Worm (Caenorhabditis elegans) whole organism, midembryonic: ENCODE measurements around the gene trd-1.

Experiments used
- T22C8.4 ChIP-seq: fragments of 200-800 bp; sonication (Bioruptor generic); IDR thresholded peaks from 2 replicates; pipeline ENCODE4 v1.3.6; 2022; ENCODE audit warnings: missing genetic modification characterization, missing compliant biosample characterization
- cog-1 ChIP-seq: sonication (generic microtip); optimal IDR thresholded peaks from 2 replicates; lab custom pipeline; 2016; ENCODE audit warnings: missing genetic modification characterization, missing compliant biosample characterization
- flt-1 ChIP-seq: fragments of 200-800 bp; sonication (Bioruptor generic); IDR thresholded peaks from 2 replicates; pipeline ENCODE4 v1.3.6; 2022; ENCODE audit warnings: missing genetic modification characterization, missing compliant biosample characterization
- klf-2 ChIP-seq: fragments of 200-800 bp; sonication (Bioruptor generic); conservative IDR thresholded peaks from 2 replicates; pipeline ENCODE4 v1.3.6; 2022; ENCODE audit warnings: missing genetic modification reagents, missing genetic modification characterization, missing compliant biosample characterization
- med-1 ChIP-seq: sonication (generic microtip); optimal IDR thresholded peaks from 2 replicates; lab custom pipeline; 2017; ENCODE audit warnings: missing genetic modification characterization, mild to moderate bottlenecking, missing compliant biosample characterization, antibody characterized with exemption, missing genetic modification reagents; ENCODE audit not compliant: insufficient read depth
- ref-1 ChIP-seq: fragments of 200-800 bp; sonication (Bioruptor generic); conservative IDR thresholded peaks from 2 replicates; pipeline ENCODE4 v1.3.6; 2022; ENCODE audit warnings: missing genetic modification reagents, missing genetic modification characterization, missing compliant biosample characterization
- tab-1 ChIP-seq: fragments of 200-800 bp; sonication (Bioruptor generic); IDR thresholded peaks from 2 replicates; pipeline ENCODE4 v1.3.6; 2022; ENCODE audit warnings: missing genetic modification characterization, missing compliant biosample characterization
- ztf-23 ChIP-seq: fragments of 200-800 bp; sonication (Bioruptor generic); IDR thresholded peaks from 2 replicates; pipeline ENCODE4 v1.3.6; 2022; ENCODE audit warnings: missing genetic modification reagents, missing genetic modification characterization, missing compliant biosample characterization
- ztf-29 ChIP-seq: fragments of 200-800 bp; sonication (Bioruptor generic); IDR thresholded peaks from 2 replicates; pipeline ENCODE4 v1.3.6; 2022; ENCODE audit warnings: missing genetic modification reagents, missing genetic modification characterization, missing compliant biosample characterization

trd-1 gene

DNA sequence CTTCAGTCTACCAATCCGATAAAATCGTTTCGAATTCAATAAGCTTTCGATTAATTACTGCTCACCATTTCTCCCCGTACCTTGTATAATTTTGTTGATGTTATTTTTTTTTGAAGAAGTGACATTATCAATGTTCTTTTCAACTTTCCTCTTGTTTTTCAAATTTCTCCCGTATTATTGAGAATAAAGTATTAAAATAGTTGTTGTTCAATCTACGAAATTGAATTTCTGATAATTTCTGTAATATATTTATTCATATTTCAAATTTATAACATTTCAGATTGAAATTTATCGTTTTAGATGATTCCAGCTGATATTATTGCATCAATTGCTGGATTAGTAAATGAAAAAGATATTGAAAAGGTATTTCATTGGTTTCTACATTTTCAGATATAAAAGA lies at the start of gene trd-1:
trd-1 (plus strand) TSS at position 301 of the 400 bp plus-strand sequence.
- TF ChIP-seq cog-1 (tag; lab: Kevin White, UChicago), result no peak
- no peak for TF ChIP-seq ztf-29 (GFP tag; lab: Robert Waterston, UW)
- no peak for TF ChIP-seq ref-1 (GFP tag; lab: Robert Waterston, UW)
- no peak for TF ChIP-seq klf-2 (GFP tag; lab: Robert Waterston, UW)
- no peak for TF ChIP-seq T22C8.4 (GFP tag; lab: Robert Waterston, UW)
- no peak for TF ChIP-seq tab-1 (GFP tag; lab: Robert Waterston, UW)
- TF ChIP-seq ztf-23, result no peak
- no peak for TF ChIP-seq med-1
- TF ChIP-seq flt-1 (GFP tag; lab: Robert Waterston, UW), result no peak

- TF ChIP-seq ref-1 (GFP tag; lab: Robert Waterston, UW), result no peak
- TF ChIP-seq ztf-29 (GFP tag; lab: Robert Waterston, UW), result no peak
- no peak for TF ChIP-seq T22C8.4 (GFP tag; lab: Robert Waterston, UW)
- TF ChIP-seq klf-2 (GFP tag; lab: Robert Waterston, UW), result no peak
- no peak for TF ChIP-seq med-1
- no peak for TF ChIP-seq tab-1 (GFP tag; lab: Robert Waterston, UW)
- TF ChIP-seq cog-1 (tag; lab: Kevin White, UChicago), result no peak
- no peak for TF ChIP-seq ztf-23
- TF ChIP-seq flt-1 (GFP tag; lab: Robert Waterston, UW), result no peak
Observed at ce11 chrIII:7338009-7338408, 48.0 kb upstream of the trd-1 start.

DNA sequence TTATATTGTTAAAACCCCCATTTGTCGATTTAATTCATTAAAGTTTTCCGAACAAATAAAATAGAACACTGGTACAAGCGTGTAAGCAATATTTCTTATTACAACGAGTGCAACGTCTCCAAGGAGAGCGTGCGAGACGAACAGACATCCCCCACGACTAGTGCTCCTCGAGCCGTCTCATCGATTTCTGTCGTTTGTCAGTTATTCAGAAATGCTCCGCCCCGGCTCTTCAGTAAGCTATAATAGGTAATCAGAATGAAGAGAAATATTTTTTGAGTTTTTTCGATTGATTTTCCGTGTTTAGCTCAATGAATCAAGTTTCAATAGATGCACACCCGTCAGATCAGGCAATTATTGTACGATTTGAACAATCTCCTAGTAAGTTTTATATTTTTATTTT lies 47.3 kb upstream of the trd-1 start, which contains the start of gene kap-1:
kap-1 (plus strand) TSS at position 143 of the 400 bp plus-strand sequence.
- no peak for TF ChIP-seq flt-1 (GFP tag; lab: Robert Waterston, UW)
- TF ChIP-seq cog-1 (tag; lab: Kevin White, UChicago), result no peak
- no peak for TF ChIP-seq ztf-23
- no peak for TF ChIP-seq klf-2 (GFP tag; lab: Robert Waterston, UW)
- TF ChIP-seq ztf-29 (GFP tag; lab: Robert Waterston, UW), result no peak
- no peak for TF ChIP-seq med-1

- TF ChIP-seq klf-2 (GFP tag; lab: Robert Waterston, UW) (no peak), cog-1 (tag; lab: Kevin White, UChicago) (no peak), T22C8.4 (GFP tag; lab: Robert Waterston, UW) (no peak), ref-1 (GFP tag; lab: Robert Waterston, UW) (no peak), ztf-23 (no peak), med-1 (no peak), ztf-29 (GFP tag; lab: Robert Waterston, UW) (no peak), flt-1 (GFP tag; lab: Robert Waterston, UW) (no peak), tab-1 (GFP tag; lab: Robert Waterston, UW) (no peak)
Observed at ce11 chrIII:7339138-7339537, 46.9 kb upstream of the trd-1 start.

- TF ChIP-seq flt-1 (GFP tag; lab: Robert Waterston, UW) (no peak), ref-1 (GFP tag; lab: Robert Waterston, UW) (no peak)
Observed at ce11 chrIII:7343389-7343788, 42.6 kb upstream of the trd-1 start, which contains the start of gene F08F8.6. F08F8.6 (plus strand) TSS chrIII:7343689.

DNA sequence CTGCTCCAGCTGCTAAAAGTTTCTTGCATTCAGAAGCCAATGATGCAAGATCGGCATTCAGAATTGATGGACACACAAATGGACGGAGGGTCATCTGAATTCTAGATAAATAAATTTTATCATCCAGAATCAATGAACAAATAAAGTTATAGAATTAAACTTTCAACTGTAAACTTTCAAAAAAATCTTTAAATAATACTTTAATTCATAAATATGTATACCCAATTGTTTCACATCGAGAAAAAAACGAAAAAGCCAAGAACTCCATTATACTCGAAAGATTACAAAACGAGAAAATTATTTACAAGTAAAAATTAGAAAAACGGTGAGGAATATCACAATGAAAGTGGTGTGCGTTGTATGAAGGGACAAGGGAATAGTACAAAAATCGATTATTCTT lies 39.0 kb upstream of the trd-1 start, which contains the start of gene F08F8.7:
F08F8.7 (minus strand) TSS at position 101 of the 400 bp plus-strand sequence.
- TF ChIP-seq flt-1 (GFP tag; lab: Robert Waterston, UW) (no peak), tab-1 (GFP tag; lab: Robert Waterston, UW) (no peak), ztf-29 (GFP tag; lab: Robert Waterston, UW) (no peak), ref-1 (GFP tag; lab: Robert Waterston, UW) (no peak), cog-1 (tag; lab: Kevin White, UChicago) (no peak), med-1 (no peak), klf-2 (GFP tag; lab: Robert Waterston, UW) (no peak), T22C8.4 (GFP tag; lab: Robert Waterston, UW) (no peak), ztf-23 (no peak)

- no peak for TF ChIP-seq cog-1 (tag; lab: Kevin White, UChicago)
- no peak for TF ChIP-seq med-1
- TF ChIP-seq klf-2 (GFP tag; lab: Robert Waterston, UW), result no peak
- no peak for TF ChIP-seq flt-1 (GFP tag; lab: Robert Waterston, UW)
- TF ChIP-seq ztf-29 (GFP tag; lab: Robert Waterston, UW), result no peak
- no peak for TF ChIP-seq ref-1 (GFP tag; lab: Robert Waterston, UW)
- TF ChIP-seq T22C8.4 (GFP tag; lab: Robert Waterston, UW), result no peak
- no peak for TF ChIP-seq ztf-23
- TF ChIP-seq tab-1 (GFP tag; lab: Robert Waterston, UW), result no peak
Observed at ce11 chrIII:7349075-7349474, 37.0 kb upstream of the trd-1 start, which contains the start of gene gos-28. gos-28 (minus strand) TSS chrIII:7349175.

DNA sequence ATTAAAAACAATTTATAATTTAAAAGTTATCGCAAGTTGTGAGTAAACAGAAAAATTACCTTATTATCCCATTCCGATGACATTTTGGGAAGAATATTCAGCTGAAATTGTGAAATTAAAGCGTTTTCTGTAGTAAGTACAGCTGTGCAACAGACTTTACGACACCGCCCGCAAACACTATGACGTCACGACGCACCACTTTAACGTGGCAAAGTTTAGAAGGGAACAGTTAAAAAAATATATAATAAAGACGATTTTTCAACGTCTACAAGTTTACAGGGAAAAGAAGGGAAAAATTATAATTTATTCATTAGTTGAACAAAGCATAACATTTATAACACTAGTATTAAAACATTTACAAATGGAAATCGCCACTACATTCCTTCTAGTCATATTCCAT lies 32.2 kb upstream of the trd-1 start, which contains the start of gene F08F8.9:
F08F8.9 (minus strand) TSS at position 101 of the 400 bp plus-strand sequence.
- no peak for TF ChIP-seq flt-1 (GFP tag; lab: Robert Waterston, UW)
- TF ChIP-seq cog-1 (tag; lab: Kevin White, UChicago), result no peak
- TF ChIP-seq ztf-29 (GFP tag; lab: Robert Waterston, UW), result no peak
- no peak for TF ChIP-seq ref-1 (GFP tag; lab: Robert Waterston, UW)
- TF ChIP-seq ztf-23, result no peak
- TF ChIP-seq med-1, result no peak
- no peak for TF ChIP-seq T22C8.4 (GFP tag; lab: Robert Waterston, UW)

DNA sequence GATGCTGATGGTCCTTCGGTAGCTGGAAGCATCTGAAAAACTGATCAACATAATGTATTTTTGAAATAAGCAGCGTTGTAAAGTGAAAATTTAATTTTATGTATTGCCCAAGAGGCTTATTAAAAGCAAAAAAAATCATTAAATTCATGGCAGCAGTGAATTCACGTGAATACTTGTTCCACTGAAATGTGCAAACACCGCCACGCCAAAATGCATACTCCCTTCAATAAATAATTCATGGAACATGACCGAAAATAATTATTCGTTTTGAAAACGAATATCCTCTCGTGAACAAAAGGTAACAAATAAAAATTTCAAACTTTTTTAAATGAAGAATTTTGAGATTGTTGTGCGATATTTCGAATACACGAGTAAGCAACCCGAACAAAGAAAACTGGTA lies 28.7 kb upstream of the trd-1 start, which contains the start of gene F08F8.10:
F08F8.10 (minus strand) TSS at position 38 of the 400 bp plus-strand sequence.
- TF ChIP-seq ztf-23 (peak; percentile 17; the same call in 1 of the 2 replicates), ref-1 (GFP tag; lab: Robert Waterston, UW) (no peak), cog-1 (tag; lab: Kevin White, UChicago) (peak; percentile 19)

DNA sequence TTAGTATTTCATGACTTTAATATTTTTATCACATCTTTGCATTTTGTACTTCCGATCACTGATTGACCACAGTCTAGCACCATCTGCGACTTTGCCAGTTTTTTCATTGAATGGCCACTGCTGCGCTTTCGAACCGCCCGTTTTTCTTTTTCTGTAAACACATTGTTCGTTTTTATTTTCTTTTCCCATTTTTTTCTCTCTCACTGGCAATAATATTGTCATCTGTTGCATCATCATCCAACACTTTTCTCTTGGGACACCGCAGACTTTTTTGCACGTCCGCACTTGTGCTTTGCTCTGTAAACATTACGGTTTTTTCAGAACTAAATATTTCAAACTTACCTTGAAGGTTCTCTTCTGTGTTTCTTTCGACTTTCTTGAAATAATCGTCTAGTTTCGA lies 27.4 kb upstream of the trd-1 start:
- TF ChIP-seq med-1, result no peak
- no peak for TF ChIP-seq cog-1 (tag; lab: Kevin White, UChicago)
- no peak for TF ChIP-seq klf-2 (GFP tag; lab: Robert Waterston, UW)
- no peak for TF ChIP-seq ref-1 (GFP tag; lab: Robert Waterston, UW)
- TF ChIP-seq flt-1 (GFP tag; lab: Robert Waterston, UW), result no peak
- TF ChIP-seq tab-1 (GFP tag; lab: Robert Waterston, UW), result no peak
- no peak for TF ChIP-seq ztf-23
- no peak for TF ChIP-seq ztf-29 (GFP tag; lab: Robert Waterston, UW)
- no peak for TF ChIP-seq T22C8.4 (GFP tag; lab: Robert Waterston, UW)
